Worm (Caenorhabditis elegans) whole organism, L1 larva: Measurements from ENCODE around the gene nkb-2.

Experiments used
- nhr-28 ChIP-seq: fragments of 150-350 bp; optimal IDR thresholded peaks from 2 replicates; lab custom pipeline; 2014; ENCODE audit warnings: missing biosample characterization, missing genetic modification characterization
- rnt-1 ChIP-seq: sonication (generic microtip); optimal IDR thresholded peaks from 2 replicates; lab custom pipeline; 2016; ENCODE audit warnings: mild to moderate bottlenecking, missing genetic modification characterization, moderate library complexity, missing compliant biosample characterization
- tlp-1 ChIP-seq: fragments of 150-350 bp; optimal IDR thresholded peaks from 2 replicates; lab custom pipeline; 2014; ENCODE audit warnings: missing biosample characterization, missing genetic modification characterization
- xbp-1 ChIP-seq: sonication (generic microtip); optimal IDR thresholded peaks from 2 replicates; lab custom pipeline; 2016; ENCODE audit warnings: missing genetic modification characterization, missing compliant biosample characterization
- ztf-11 ChIP-seq, 2 experiments: sonication (generic microtip); optimal IDR thresholded peaks; 2 replicates each; lab custom pipeline; 2016 to 2017; ENCODE audit warnings: missing genetic modification characterization in 2 of 2, missing biosample characterization in 1 of 2, missing compliant biosample characterization in 1 of 2

ce11 chrIV:10609920-10610319 is 19.2 kb downstream of the nkb-2 start:
- TF ChIP-seq ztf-11 (tag; optimal IDR thresholded peaks at IDR 0.05; lab: Kevin White, UChicago) (no peak), tlp-1 (tag; lab: Kevin White, UChicago) (no peak), nhr-28 (tag; lab: Kevin White, UChicago) (no peak), rnt-1 (tag; lab: Kevin White, UChicago) (no peak), xbp-1 (tag; lab: Kevin White, UChicago) (no peak)
